Worm (Caenorhabditis elegans) whole organism, L4/young adult: ENCODE data around the gene magu-4.
"Not testable (repeated sequence)": the region's sequence is repeated elsewhere in the genome, so short reads cannot be mapped to it uniquely, and the experiment has no call there.

Experiments used
- W03F9.2 ChIP-seq: fragments of 150-350 bp; optimal IDR thresholded peaks from 2 replicates; lab custom pipeline; 2014; ENCODE audit warnings: missing biosample characterization, missing genetic modification characterization
- dao-5 ChIP-seq: sonication (generic microtip); optimal IDR thresholded peaks from 2 replicates; lab custom pipeline; 2016; ENCODE audit warnings: missing genotype, missing genetic modification characterization, moderate library complexity, missing compliant biosample characterization
- him-1 ChIP-seq: sonication (generic microtip); optimal IDR thresholded peaks from 2 replicates; lab custom pipeline; 2016; ENCODE audit warnings: missing genotype, missing genetic modification reagents, missing genetic modification characterization, missing compliant biosample characterization

ce11 chrIV:10028779-10029178 is 19.2 kb downstream of the magu-4 start, which contains the start of the genes F44D12.16 and msd-2:
- not testable (repeated sequence) for TF ChIP-seq him-1, dao-5, W03F9.2 (tag; lab: Kevin White, UChicago)
